Worm (Caenorhabditis elegans): Measurements from ENCODE around the gene smf-3.

Gene smf-3

DNA sequence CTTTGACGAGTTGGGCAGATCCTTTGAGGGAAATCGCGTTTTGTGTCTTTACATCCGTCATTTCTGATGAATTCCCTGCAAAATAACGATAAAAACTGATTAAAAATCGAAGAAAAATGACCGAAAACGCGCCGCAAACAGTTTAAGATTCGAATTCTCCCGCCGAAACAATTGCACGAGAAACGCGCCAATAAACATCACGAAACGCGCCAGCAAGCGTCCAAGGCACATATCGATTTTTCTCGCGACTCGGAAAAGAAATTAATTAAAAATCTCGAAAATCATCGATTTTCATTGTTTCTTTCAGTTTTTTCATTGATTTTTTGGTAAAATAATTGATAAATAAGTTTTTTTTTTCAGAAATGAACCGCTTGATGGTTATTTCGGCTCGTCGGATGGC lies 22.3 kb downstream of the smf-3 start, which contains the start of the genes mdf-2 and nduv-3 (continued):
- TF ChIP-seq somi-1 (GFP tag; optimal IDR thresholded peaks at IDR 0.05): no peak
- no peak for TF ChIP-seq bed-1 (GFP tag; IDR thresholded peaks at IDR 0.05)
- TF ChIP-seq mes-4 (tag; optimal IDR thresholded peaks at IDR 0.05): no peak
- TF ChIP-seq atf-7 (tag; optimal IDR thresholded peaks at IDR 0.05): no peak
- 0 out of 2 replicates have a peak, but pooled peaks have one; percentile 36 for TF ChIP-seq egl-44 (GFP tag; IDR thresholded peaks at IDR 0.05)
- TF ChIP-seq C17E4.6 (GFP tag; IDR thresholded peaks at IDR 0.05): peak; percentile 49; the same call in 1 of the 2 replicates
- no peak for TF ChIP-seq sea-2 (GFP tag; IDR thresholded peaks at IDR 0.05)
- peak; percentile 9 for TF ChIP-seq F23B12.7 (tag; optimal IDR thresholded peaks at IDR 0.05; ENCODE audit: insufficient read depth)
- no peak for TF ChIP-seq let-526 (GFP tag; IDR thresholded peaks at IDR 0.05)
- TF ChIP-seq F49E8.2 (tag; optimal IDR thresholded peaks at IDR 0.05; ENCODE audit: insufficient read depth): no peak
- TF ChIP-seq attf-6 (GFP tag; IDR thresholded peaks at IDR 0.05): 0 out of 2 replicates have a peak, but pooled peaks have one; percentile 26
- no peak for TF ChIP-seq hlh-26 (GFP tag; conservative IDR thresholded peaks at IDR 0.05)
- TF ChIP-seq zfh-2 (GFP tag; conservative IDR thresholded peaks at IDR 0.05): 0 out of 2 replicates have a peak, but pooled peaks have one; percentile 25
- TF ChIP-seq rpc-1 (optimal IDR thresholded peaks at IDR 0.05): no peak
- TF ChIP-seq rpc-1 (tag; optimal IDR thresholded peaks at IDR 0.05): no peak
- TF ChIP-seq nhr-120 (GFP tag; IDR thresholded peaks at IDR 0.05): no peak
- TF ChIP-seq chd-7 (tag; optimal IDR thresholded peaks at IDR 0.05): no peak
- TF ChIP-seq aptf-2 (GFP tag; conservative IDR thresholded peaks at IDR 0.05): no peak
- TF ChIP-seq Y95B8A.8 (GFP tag; IDR thresholded peaks at IDR 0.05): no peak
- TF ChIP-seq aptf-3 (GFP tag; IDR thresholded peaks at IDR 0.05): no peak
- TF ChIP-seq nfya-2 (GFP tag; IDR thresholded peaks at IDR 0.05): no peak
- no peak for TF ChIP-seq hmg-20 (GFP tag; IDR thresholded peaks at IDR 0.05)
- TF ChIP-seq unc-130 (GFP tag; optimal IDR thresholded peaks at IDR 0.05): no peak
- no peak for TF ChIP-seq ceh-40 (GFP tag; IDR thresholded peaks at IDR 0.05)
- TF ChIP-seq ztf-22 (GFP tag; optimal IDR thresholded peaks at IDR 0.05): no peak
- TF ChIP-seq madf-6 (GFP tag; IDR thresholded peaks at IDR 0.05): peak; percentile 88
- TF ChIP-seq ceh-79 (tag; optimal IDR thresholded peaks at IDR 0.05): no peak
- TF ChIP-seq attf-5 (GFP tag; optimal IDR thresholded peaks at IDR 0.05): peak; percentile 83
- TF ChIP-seq F57A8.1 (GFP tag; optimal IDR thresholded peaks at IDR 0.05): no peak
- TF ChIP-seq hmg-1.2 (GFP tag; IDR thresholded peaks at IDR 0.05): peak; percentile 46; the same call in 1 of the 2 replicates
- peak; percentile 56; the same call in 1 of the 2 replicates for TF ChIP-seq hsf-1 (GFP tag; IDR thresholded peaks at IDR 0.05)
- TF ChIP-seq lin-35 (GFP tag; optimal IDR thresholded peaks at IDR 0.05): peak in 2 of 3 experiments; percentile 64 to 88
- TF ChIP-seq lin-40 (tag; optimal IDR thresholded peaks at IDR 0.05): peak; percentile 80
- TF ChIP-seq ccch-3 (GFP tag; optimal IDR thresholded peaks at IDR 0.05): no peak
- no peak for TF ChIP-seq lir-1 (GFP tag; conservative IDR thresholded peaks at IDR 0.05)
- peak; percentile 84 for TF ChIP-seq lin-54 (GFP tag; optimal IDR thresholded peaks at IDR 0.05)
- TF ChIP-seq him-1 (tag; optimal IDR thresholded peaks at IDR 0.05): no peak
- no peak for TF ChIP-seq sptf-2 (GFP tag; optimal IDR thresholded peaks at IDR 0.05)
- no peak for TF ChIP-seq cebp-2 (GFP tag; IDR thresholded peaks at IDR 0.05)
- peak; percentile 74 for TF ChIP-seq snpc-3.4 (tag; optimal IDR thresholded peaks at IDR 0.05)
- TF ChIP-seq gei-17 (GFP tag; optimal IDR thresholded peaks at IDR 0.05): no peak
- peak; percentile 66 for TF ChIP-seq B0336.3 (GFP tag; IDR thresholded peaks at IDR 0.05)
- TF ChIP-seq sdz-38 (tag; optimal IDR thresholded peaks at IDR 0.05): no peak
- peak; percentile 70 for TF ChIP-seq F33H1.4 (GFP tag; IDR thresholded peaks at IDR 0.05)
- peak; percentile 26 for TF ChIP-seq ztf-26 (tag; optimal IDR thresholded peaks at IDR 0.05)
- no peak for TF ChIP-seq K12H6.12 (tag; optimal IDR thresholded peaks at IDR 0.05)
- no peak for TF ChIP-seq fkh-3 (tag; optimal IDR thresholded peaks at IDR 0.05)
- peak; percentile 84 for TF ChIP-seq efl-1 (GFP tag; optimal IDR thresholded peaks at IDR 0.05)
- peak; percentile 65 for TF ChIP-seq nfyb-1 (GFP tag; IDR thresholded peaks at IDR 0.05)
- peak; percentile 58 for TF ChIP-seq lsl-1 (GFP tag; optimal IDR thresholded peaks at IDR 0.05)
